Fruit fly (Drosophila melanogaster) whole organism, embryonic: ENCODE data around the gene dysc.

Experiments
- Asciz ChIP-seq: fragments of 200-800 bp; sonication (Bioruptor generic); optimal IDR thresholded peaks from 2 replicates; lab custom pipeline; 2017; ENCODE audit warnings: missing biosample characterization, mild to moderate bottlenecking, missing genetic modification characterization, missing genetic modification reagents
- CG11398 ChIP-seq: fragments of 200-800 bp; sonication (Bioruptor generic); optimal IDR thresholded peaks from 2 replicates; lab custom pipeline; 2016; ENCODE audit warnings: missing biosample characterization, missing genetic modification characterization
- CG12744 ChIP-seq: fragments of 200-800 bp; sonication (Bioruptor generic); optimal IDR thresholded peaks from 2 replicates; lab custom pipeline; 2016; ENCODE audit warnings: missing biosample characterization, missing genetic modification characterization
- CG13123 ChIP-seq: fragments of 200-800 bp; sonication (Bioruptor generic); optimal IDR thresholded peaks from 2 replicates; lab custom pipeline; 2016; ENCODE audit warnings: missing biosample characterization, missing genetic modification characterization
- CG15269 ChIP-seq: fragments of 200-800 bp; sonication (Bioruptor generic); optimal IDR thresholded peaks from 2 replicates; lab custom pipeline; 2018; ENCODE audit warnings: missing biosample characterization, mild to moderate bottlenecking, missing genetic modification characterization, moderate library complexity
- CG17568 ChIP-seq: fragments of 200-800 bp; sonication (Bioruptor generic); optimal IDR thresholded peaks from 2 replicates; lab custom pipeline; 2018; ENCODE audit warnings: missing biosample characterization, mild to moderate bottlenecking, missing genetic modification characterization, moderate library complexity
- CG2678 ChIP-seq: fragments of 200-800 bp; sonication (Bioruptor generic); optimal IDR thresholded peaks from 3 replicates; lab custom pipeline; 2019; ENCODE audit warnings: missing biosample characterization, mild to moderate bottlenecking, missing genetic modification characterization, moderate library complexity
- CG31365 ChIP-seq: fragments of 200-800 bp; sonication (Bioruptor generic); optimal IDR thresholded peaks from 2 replicates; lab custom pipeline; 2018; ENCODE audit warnings: missing biosample characterization, mild to moderate bottlenecking, missing genetic modification characterization
- CG31441 ChIP-seq: fragments of 200-800 bp; sonication (Bioruptor generic); IDR thresholded peaks from 2 replicates; pipeline ENCODE4 v1.3.6; 2022; ENCODE audit warnings: missing biosample characterization, missing genetic modification characterization
- CG34376 ChIP-seq: fragments of 200-800 bp; sonication (Bioruptor generic); optimal IDR thresholded peaks from 2 replicates; lab custom pipeline; 2018; ENCODE audit warnings: missing biosample characterization, mild to moderate bottlenecking, missing genetic modification characterization
- CG4282 ChIP-seq: fragments of 200-800 bp; sonication (Bioruptor generic); optimal IDR thresholded peaks from 2 replicates; lab custom pipeline; 2016; ENCODE audit warnings: missing biosample characterization, missing genetic modification characterization
- CG4360 ChIP-seq: fragments of 200-800 bp; sonication (Bioruptor generic); IDR thresholded peaks from 2 replicates; pipeline ENCODE4 v1.3.6; 2022; ENCODE audit warnings: missing biosample characterization, missing genetic modification characterization
- CG4820 ChIP-seq: fragments of 200-800 bp; sonication (Bioruptor generic); optimal IDR thresholded peaks from 3 replicates; lab custom pipeline; 2016; ENCODE audit warnings: missing biosample characterization, missing genetic modification characterization
- CG6765 ChIP-seq: fragments of 200-800 bp; sonication (Bioruptor generic); optimal IDR thresholded peaks from 3 replicates; lab custom pipeline; 2017; ENCODE audit warnings: missing biosample characterization, mild to moderate bottlenecking, missing genetic modification characterization
- CG7839 ChIP-seq: fragments of 200-800 bp; sonication (Bioruptor generic); optimal IDR thresholded peaks from 3 replicates; lab custom pipeline; 2018; ENCODE audit warnings: missing biosample characterization, mild to moderate bottlenecking, missing genetic modification characterization, moderate library complexity
- CG7928 ChIP-seq: fragments of 200-800 bp; sonication (Bioruptor generic); optimal IDR thresholded peaks from 2 replicates; lab custom pipeline; 2017; ENCODE audit warnings: missing biosample characterization, mild to moderate bottlenecking, missing genetic modification characterization
- CrebB ChIP-seq: fragments of 200-800 bp; sonication (Bioruptor generic); optimal IDR thresholded peaks from 3 replicates; lab custom pipeline; 2018; ENCODE audit warnings: missing biosample characterization, mild to moderate bottlenecking, missing genetic modification characterization
- Dfd ChIP-seq, 2 experiments: fragments of >200 bp; optimal IDR thresholded peaks; 2 replicates each; lab custom pipeline; 2017; ENCODE audit warnings: missing biosample characterization in 2 of 2, missing genetic modification characterization in 2 of 2
- Dip3 ChIP-seq: fragments of 200-800 bp; sonication (Bioruptor generic); optimal IDR thresholded peaks from 3 replicates; lab custom pipeline; 2016; ENCODE audit warnings: missing biosample characterization, missing genetic modification characterization
- Doc3 ChIP-seq: fragments of 200-800 bp; sonication (Bioruptor generic); IDR thresholded peaks from 3 replicates; pipeline ENCODE4 v1.3.6; 2022; ENCODE audit warnings: missing biosample characterization, missing genetic modification characterization; ENCODE audit not compliant: partially characterized antibody
- Drgx ChIP-seq: fragments of 200-800 bp; sonication (Bioruptor generic); IDR thresholded peaks from 2 replicates; pipeline ENCODE4 v1.3.6; 2022; ENCODE audit warnings: missing biosample characterization, missing genetic modification characterization
- E2f1 ChIP-seq: fragments of 200-800 bp; sonication (Bioruptor generic); IDR thresholded peaks from 2 replicates; pipeline ENCODE4 v1.3.6; 2022; ENCODE audit warnings: missing biosample characterization, missing genetic modification characterization
- E2f2 ChIP-seq: fragments of 200-800 bp; sonication (Bioruptor generic); IDR thresholded peaks from 2 replicates; pipeline ENCODE4 v1.3.6; 2022; ENCODE audit warnings: missing biosample characterization, missing genetic modification characterization
- Fer1 ChIP-seq: fragments of 200-800 bp; sonication (Bioruptor generic); optimal IDR thresholded peaks from 2 replicates; lab custom pipeline; 2017; ENCODE audit warnings: missing biosample characterization, mild to moderate bottlenecking, missing genetic modification characterization
- HLH3B ChIP-seq: fragments of 200-800 bp; sonication (Bioruptor generic); IDR thresholded peaks from 2 replicates; pipeline ENCODE4 v1.3.6; 2022; ENCODE audit warnings: missing biosample characterization, missing genetic modification characterization
- Hey ChIP-seq: fragments of 200-800 bp; sonication (Bioruptor generic); optimal IDR thresholded peaks from 3 replicates; lab custom pipeline; 2018; ENCODE audit warnings: missing biosample characterization, mild to moderate bottlenecking, missing genetic modification characterization
- Hmr ChIP-seq: fragments of 200-800 bp; sonication (Bioruptor generic); optimal IDR thresholded peaks from 3 replicates; lab custom pipeline; 2017; ENCODE audit warnings: mild to moderate bottlenecking, missing biosample characterization, missing genetic modification reagents, missing genetic modification characterization
- Hr39 ChIP-seq: fragments of >200 bp; optimal IDR thresholded peaks from 2 replicates; lab custom pipeline; 2017
- Lim3 ChIP-seq: fragments of 200-800 bp; sonication (Bioruptor generic); IDR thresholded peaks from 2 replicates; pipeline ENCODE4 v1.3.6; 2022; ENCODE audit warnings: missing biosample characterization, missing genetic modification characterization
- Mrtf ChIP-seq: fragments of 200-800 bp; sonication (Bioruptor generic); IDR thresholded peaks from 3 replicates; pipeline ENCODE4 v1.3.6; 2022; ENCODE audit warnings: missing biosample characterization, missing genetic modification characterization
- Pdp1 ChIP-seq, 2 experiments: fragments of 200-800 bp; sonication (Bioruptor generic); optimal IDR thresholded peaks; 3 replicates each; lab custom pipeline; 2016; ENCODE audit warnings: missing biosample characterization in 2 of 2, missing genetic modification characterization in 2 of 2, mild to moderate bottlenecking in 1 of 2, moderate library complexity in 1 of 2
- Rx ChIP-seq: fragments of 200-800 bp; sonication (Bioruptor generic); IDR thresholded peaks from 2 replicates; pipeline ENCODE4 v1.3.6; 2022; ENCODE audit warnings: missing biosample characterization, missing genetic modification characterization
- Sox102F ChIP-seq: fragments of 200-800 bp; sonication (Bioruptor generic); optimal IDR thresholded peaks from 2 replicates; lab custom pipeline; 2018; ENCODE audit warnings: missing biosample characterization, mild to moderate bottlenecking, missing genetic modification characterization, moderate library complexity
- Spps ChIP-seq: fragments of 200-800 bp; sonication (Bioruptor generic); optimal IDR thresholded peaks from 2 replicates; lab custom pipeline; 2018; ENCODE audit warnings: missing biosample characterization, mild to moderate bottlenecking, missing genetic modification characterization
- Taf1 ChIP-seq: fragments of 200-800 bp; sonication (Bioruptor generic); IDR thresholded peaks from 2 replicates; pipeline ENCODE4 v1.3.6; 2022; ENCODE audit warnings: missing biosample characterization, missing genetic modification characterization
- ac ChIP-seq: fragments of 200-800 bp; sonication (Bioruptor generic); optimal IDR thresholded peaks from 3 replicates; lab custom pipeline; 2017; ENCODE audit warnings: missing biosample characterization, mild to moderate bottlenecking, missing genetic modification characterization
- bab2 ChIP-seq: fragments of 200-800 bp; sonication (Bioruptor generic); optimal IDR thresholded peaks from 2 replicates; lab custom pipeline; 2016; ENCODE audit warnings: missing biosample characterization, missing genetic modification characterization
- chm ChIP-seq: fragments of 200-800 bp; sonication (Bioruptor generic); IDR thresholded peaks from 2 replicates; pipeline ENCODE4 v1.3.6; 2022; ENCODE audit warnings: missing biosample characterization, missing genetic modification characterization
- da ChIP-seq: fragments of 200-800 bp; sonication (Bioruptor generic); optimal IDR thresholded peaks from 2 replicates; lab custom pipeline; 2016; ENCODE audit warnings: missing biosample characterization, missing genetic modification characterization
- dan ChIP-seq: fragments of 200-800 bp; sonication (Bioruptor generic); IDR thresholded peaks from 2 replicates; pipeline ENCODE4 v1.3.6; 2022; ENCODE audit warnings: missing biosample characterization, missing genetic modification characterization
- fd102C ChIP-seq: fragments of 200-800 bp; sonication (Bioruptor generic); optimal IDR thresholded peaks from 2 replicates; lab custom pipeline; 2018; ENCODE audit warnings: missing biosample characterization, mild to moderate bottlenecking, missing genetic modification characterization, moderate library complexity
- fru ChIP-seq: fragments of >200 bp; optimal IDR thresholded peaks from 2 replicates; lab custom pipeline; 2017
- gcm ChIP-seq: fragments of 200-800 bp; sonication (Bioruptor generic); optimal IDR thresholded peaks from 2 replicates; lab custom pipeline; 2019; ENCODE audit warnings: missing biosample characterization, mild to moderate bottlenecking, missing genetic modification characterization, moderate library complexity
- gsb ChIP-seq: fragments of 200-800 bp; sonication (Bioruptor generic); IDR thresholded peaks from 2 replicates; pipeline ENCODE4 v1.3.6; 2022; ENCODE audit warnings: missing biosample characterization, missing genetic modification characterization
- lbe ChIP-seq: fragments of 200-800 bp; sonication (Bioruptor generic); optimal IDR thresholded peaks from 2 replicates; lab custom pipeline; 2016; ENCODE audit warnings: missing biosample characterization, mild to moderate bottlenecking, missing genetic modification characterization
- luna ChIP-seq: fragments of 200-800 bp; sonication (Bioruptor generic); optimal IDR thresholded peaks from 2 replicates; lab custom pipeline; 2016; ENCODE audit warnings: missing biosample characterization, missing genetic modification characterization
- mirr ChIP-seq: fragments of 200-800 bp; sonication (Bioruptor generic); optimal IDR thresholded peaks from 3 replicates; lab custom pipeline; 2018; ENCODE audit warnings: missing biosample characterization, mild to moderate bottlenecking, missing genetic modification characterization
- org-1 ChIP-seq: fragments of 200-800 bp; sonication (Bioruptor generic); optimal IDR thresholded peaks from 2 replicates; lab custom pipeline; 2017; ENCODE audit warnings: missing biosample characterization, missing genetic modification characterization
- p53 ChIP-seq: fragments of 200-800 bp; sonication (Bioruptor generic); optimal IDR thresholded peaks from 2 replicates; lab custom pipeline; 2016; ENCODE audit warnings: missing biosample characterization, missing genetic modification characterization
- tio ChIP-seq: fragments of 200-800 bp; sonication (Bioruptor generic); optimal IDR thresholded peaks from 2 replicates; lab custom pipeline; 2017; ENCODE audit warnings: missing biosample characterization, missing genetic modification characterization, inconsistent platforms
- tup ChIP-seq: fragments of 200-800 bp; sonication (Bioruptor generic); optimal IDR thresholded peaks from 2 replicates; lab custom pipeline; 2016; ENCODE audit warnings: missing biosample characterization, mild to moderate bottlenecking, missing genetic modification characterization, moderate library complexity
- zfh1 ChIP-seq: fragments of 200-800 bp; sonication (Bioruptor generic); IDR thresholded peaks from 3 replicates; pipeline ENCODE4 v1.3.6; 2022; ENCODE audit warnings: missing biosample characterization, missing genetic modification characterization

The dysc gene

DNA sequence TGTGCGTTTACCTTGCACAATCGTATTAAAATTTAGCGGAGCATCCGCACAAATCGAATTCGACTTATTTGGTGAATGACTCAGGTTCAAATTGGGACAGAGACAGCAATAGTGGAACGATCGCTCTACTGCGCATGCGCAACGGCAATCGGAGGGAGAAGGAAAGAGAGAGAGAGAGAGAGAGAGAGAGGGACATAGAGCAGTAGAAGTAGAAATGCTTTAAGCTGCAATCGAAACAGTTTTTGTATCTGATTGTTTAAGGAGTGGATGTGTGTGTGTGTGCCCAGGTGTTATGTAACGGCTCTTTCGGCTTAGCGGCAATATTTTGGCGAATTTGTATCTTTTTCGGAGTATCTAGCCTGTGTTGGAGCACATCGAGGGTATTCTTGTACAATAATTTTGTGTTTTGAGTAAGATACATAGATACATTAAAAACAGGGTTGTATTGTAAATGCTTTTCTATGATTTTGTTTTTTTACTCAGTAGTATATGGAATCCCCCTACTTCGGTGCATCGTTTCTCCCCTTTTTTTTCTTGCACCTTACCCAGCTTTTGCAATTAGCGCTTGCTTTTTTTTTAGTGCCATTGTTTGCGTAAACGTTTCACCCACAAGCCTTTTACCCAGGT, 46.5 kb upstream of the dysc start (continued):
- TF ChIP-seq E2f1 (GFP tag; lab: Robert Waterston, UW) (no peak), Pdp1 (GFP tag; optimal IDR thresholded peaks at IDR 0.05; lab: Kevin White, UChicago) (peak in 1 of 2 experiments; percentile 90), Rx (GFP tag; lab: Robert Waterston, UW) (no peak), Doc3 (GFP tag; lab: Robert Waterston, UW) (no peak), CG6765 (GFP tag; lab: Kevin White, UChicago) (no peak), CG2678 (tag; lab: Kevin White, UChicago) (no peak), Hmr (GFP tag; lab: Kevin White, UChicago) (no peak), p53 (no peak), bab2 (GFP tag; lab: Kevin White, UChicago) (no peak), CG4360 (GFP tag; lab: Robert Waterston, UW) (no peak), CG17568 (no peak), tio (GFP tag; lab: Kevin White, UChicago) (peak; percentile 23), CG4820 (no peak), CG15269 (tag; lab: Kevin White, UChicago) (no peak), fru (lab: Kevin White, UChicago) (no peak), CG7928 (no peak), Asciz (no peak), CrebB (tag; lab: Kevin White, UChicago) (no peak), Dip3 (GFP tag; lab: Kevin White, UChicago) (no peak), da (no peak), Spps (tag; lab: Kevin White, UChicago) (no peak), CG11398 (GFP tag; lab: Kevin White, UChicago) (no peak), CG34376 (GFP tag; lab: Kevin White, UChicago) (no peak), Fer1 (GFP tag; lab: Kevin White, UChicago) (no peak), CG7839 (tag; lab: Kevin White, UChicago) (peak; percentile 3), Hr39 (lab: Kevin White, UChicago) (no peak), dan (no peak), Lim3 (GFP tag; lab: Robert Waterston, UW) (no peak), E2f2 (peak; percentile 26; the same call in 1 of the 2 replicates), CG31365 (no peak), Dfd (GFP tag; optimal IDR thresholded peaks at IDR 0.05; lab: Kevin White, UChicago) (no peak), Mrtf (GFP tag; lab: Robert Waterston, UW) (no peak), CG13123 (GFP tag; lab: Kevin White, UChicago) (no peak), mirr (GFP tag; lab: Kevin White, UChicago) (no peak), fd102C (GFP tag; lab: Kevin White, UChicago) (no peak), Sox102F (peak; percentile 43), Taf1 (GFP tag; lab: Robert Waterston, UW) (no peak), org-1 (GFP tag; lab: Kevin White, UChicago) (no peak), CG31441 (GFP tag; lab: Robert Waterston, UW) (no peak), gcm (no peak), CG4282 (GFP tag; lab: Kevin White, UChicago) (no peak), tup (GFP tag; lab: Kevin White, UChicago) (no peak), chm (no peak; the same call in 1 of the 2 replicates), Drgx (GFP tag; lab: Robert Waterston, UW) (peak; percentile 63), Hey (tag; lab: Kevin White, UChicago) (no peak), ac (GFP tag; lab: Kevin White, UChicago) (no peak), luna (no peak), CG12744 (no peak), HLH3B (no peak), zfh1 (GFP tag; lab: Robert Waterston, UW) (0 out of 3 replicates have a peak, but pooled peaks have one; percentile 3), gsb (GFP tag; lab: Robert Waterston, UW) (no peak), lbe (GFP tag; lab: Kevin White, UChicago) (no peak)
